Fruit fly (Drosophila melanogaster) whole organism: ENCODE results near the gene Pdss2.

Experiments used
- CG8478 ChIP-seq: fragments of >200 bp; optimal IDR thresholded peaks from 2 replicates; lab custom pipeline; 2018; ENCODE audit warnings: inconsistent platforms
- Dll ChIP-seq: fragments of >200 bp; optimal IDR thresholded peaks from 2 replicates; lab custom pipeline; 2017
- EcR ChIP-seq, 2 experiments: fragments of >200 bp; optimal IDR thresholded peaks; 2 replicates each; lab custom pipeline; 2017; ENCODE audit warnings: missing biosample characterization in 2 of 2, missing genetic modification characterization in 2 of 2, missing genetic modification reagents in 2 of 2
- pan ChIP-seq: fragments of >200 bp; optimal IDR thresholded peaks from 2 replicates; lab custom pipeline; 2017
- psq ChIP-seq: fragments of >200 bp; optimal IDR thresholded peaks from 2 replicates; lab custom pipeline; 2017
- usp ChIP-seq: fragments of >200 bp; optimal IDR thresholded peaks from 2 replicates; lab custom pipeline; 2017; ENCODE audit warnings: missing biosample characterization, missing genetic modification characterization, mixed read lengths

Gene Pdss2

dm6 chr3L:21052191-21052951, 24.7 kb downstream of the Pdss2 start:
- no peak for TF ChIP-seq pan (lab: Kevin White, UChicago)
- no peak for TF ChIP-seq psq (lab: Kevin White, UChicago)
- no peak for TF ChIP-seq Dll
- TF ChIP-seq CG8478 (lab: Kevin White, UChicago) = no peak
- no peak for TF ChIP-seq EcR (GFP tag; optimal IDR thresholded peaks at IDR 0.05; lab: Kevin White, UChicago)
- no peak for TF ChIP-seq usp

- no peak for TF ChIP-seq usp
- no peak for TF ChIP-seq Dll
- TF ChIP-seq pan (lab: Kevin White, UChicago) = no peak
- no peak for TF ChIP-seq psq (lab: Kevin White, UChicago)
- TF ChIP-seq EcR (GFP tag; optimal IDR thresholded peaks at IDR 0.05; lab: Kevin White, UChicago) = no peak
- no peak for TF ChIP-seq CG8478 (lab: Kevin White, UChicago)
These were observed 26.0 kb downstream of the Pdss2 start for dm6 chr3L:21053763-21054162.

- TF ChIP-seq psq (lab: Kevin White, UChicago) (no peak), EcR (GFP tag; optimal IDR thresholded peaks at IDR 0.05; lab: Kevin White, UChicago) (no peak), CG8478 (lab: Kevin White, UChicago) (no peak), usp (no peak), pan (lab: Kevin White, UChicago) (no peak)
These were observed 26.6 kb downstream of the Pdss2 start for dm6 chr3L:21054188-21054893.

dm6 chr3L:21054894-21055270, 27.2 kb downstream of the Pdss2 start:
- TF ChIP-seq Dll = no peak
- no peak for TF ChIP-seq pan (lab: Kevin White, UChicago)

- TF ChIP-seq psq (lab: Kevin White, UChicago) = no peak
These were observed 28.1 kb downstream of the Pdss2 start for dm6 chr3L:21055839-21056238.

dm6 chr3L:21056290-21056689, 28.6 kb downstream of the Pdss2 start:
- TF ChIP-seq EcR (GFP tag; optimal IDR thresholded peaks at IDR 0.05; lab: Kevin White, UChicago) (no peak), Dll (no peak), usp (no peak), CG8478 (lab: Kevin White, UChicago) (no peak), psq (lab: Kevin White, UChicago) (no peak), pan (lab: Kevin White, UChicago) (no peak)

dm6 chr3L:21056792-21057567, 29.3 kb downstream of the Pdss2 start:
- TF ChIP-seq pan (lab: Kevin White, UChicago) (peak; percentile 82), usp (no peak), CG8478 (lab: Kevin White, UChicago) (no peak)

- TF ChIP-seq Dll (peak; percentile 66), EcR (GFP tag; optimal IDR thresholded peaks at IDR 0.05; lab: Kevin White, UChicago) (no peak)
These were observed 29.8 kb downstream of the Pdss2 start for dm6 chr3L:21057568-21057940.

- TF ChIP-seq Dll (peak; percentile 80), CG8478 (lab: Kevin White, UChicago) (no peak)
These were observed 30.9 kb downstream of the Pdss2 start for dm6 chr3L:21058651-21059050.

dm6 chr3L:21060189-21061070, 32.7 kb downstream of the Pdss2 start:
- TF ChIP-seq Dll = no peak
- TF ChIP-seq usp = no peak
- TF ChIP-seq pan (lab: Kevin White, UChicago) = no peak
- no peak for TF ChIP-seq psq (lab: Kevin White, UChicago)
- TF ChIP-seq CG8478 (lab: Kevin White, UChicago) = no peak
- no peak for TF ChIP-seq EcR (GFP tag; optimal IDR thresholded peaks at IDR 0.05; lab: Kevin White, UChicago)

- TF ChIP-seq usp (no peak), psq (lab: Kevin White, UChicago) (no peak), EcR (GFP tag; optimal IDR thresholded peaks at IDR 0.05; lab: Kevin White, UChicago) (no peak), CG8478 (lab: Kevin White, UChicago) (no peak), Dll (no peak), pan (lab: Kevin White, UChicago) (no peak)
These were observed 34.3 kb downstream of the Pdss2 start for dm6 chr3L:21061968-21062367.

- TF ChIP-seq psq (lab: Kevin White, UChicago) (no peak), CG8478 (lab: Kevin White, UChicago) (no peak), Dll (no peak), EcR (GFP tag; optimal IDR thresholded peaks at IDR 0.05; lab: Kevin White, UChicago) (no peak), pan (lab: Kevin White, UChicago) (no peak), usp (no peak)
These were observed 36.9 kb downstream of the Pdss2 start for dm6 chr3L:21064587-21064986.
